Worm (Caenorhabditis elegans) whole organism, L4 larva: ENCODE data around the gene lias-1.
A peak's percentile ranks its signal among the peaks of the same experiment; 100 is the strongest.

Experiments
- F44E2.7 ChIP-seq: fragments of 200-800 bp; sonication (Bioruptor generic); IDR thresholded peaks from 2 replicates; pipeline ENCODE4 v2.1.2; 2022; ENCODE audit warnings: missing genetic modification characterization, missing compliant biosample characterization
- Y48G9A.11 ChIP-seq: fragments of 200-800 bp; sonication (Bioruptor generic); IDR thresholded peaks from 2 replicates; pipeline ENCODE4 v1.3.6; 2022; ENCODE audit warnings: missing genetic modification reagents, missing genetic modification characterization, missing compliant biosample characterization
- ZK337.2 ChIP-seq: fragments of 200-800 bp; sonication (Bioruptor generic); IDR thresholded peaks from 2 replicates; pipeline ENCODE4 v1.3.6; 2022; ENCODE audit warnings: missing genetic modification reagents, missing genetic modification characterization, missing compliant biosample characterization
- aha-1 ChIP-seq: fragments of 150-350 bp; peaks from one replicate; lab custom pipeline; 2014; ENCODE audit warnings: missing biosample characterization, missing genetic modification characterization
- ces-1 ChIP-seq: fragments of 150-350 bp; sonication (generic microtip); optimal IDR thresholded peaks from 4 replicates; lab custom pipeline; 2014; ENCODE audit warnings: missing biosample characterization, missing genetic modification reagents, missing genetic modification characterization
- ctbp-1 ChIP-seq: fragments of 200-800 bp; sonication (Bioruptor generic); IDR thresholded peaks from 2 replicates; pipeline ENCODE4 v1.3.6; 2022; ENCODE audit warnings: missing genetic modification reagents, missing genetic modification characterization, missing compliant biosample characterization
- daf-16 ChIP-seq, 3 experiments: sonication (generic microtip); optimal IDR thresholded peaks; 2 replicates each; lab custom pipeline; 2016 to 2017; ENCODE audit warnings: missing genetic modification characterization in 3 of 3, missing genetic modification reagents in 3 of 3, mild to moderate bottlenecking in 2 of 3, missing compliant biosample characterization in 2 of 3, missing biosample characterization in 1 of 3, moderate library complexity in 1 of 3
- daf-19 ChIP-seq: fragments of 200-800 bp; sonication (Bioruptor generic); conservative IDR thresholded peaks from 2 replicates; pipeline ENCODE4 v1.3.6; 2022; ENCODE audit warnings: missing genetic modification characterization, missing compliant biosample characterization
- daf-8 ChIP-seq: fragments of 200-800 bp; sonication (Bioruptor generic); IDR thresholded peaks from 2 replicates; pipeline ENCODE4 v1.3.6; 2022; ENCODE audit warnings: missing genetic modification characterization, missing compliant biosample characterization
- dmd-6 ChIP-seq: fragments of 200-800 bp; sonication (Bioruptor generic); IDR thresholded peaks from 2 replicates; pipeline ENCODE4 v1.3.6; 2022; ENCODE audit warnings: missing genetic modification reagents, missing genetic modification characterization, missing compliant biosample characterization
- dmd-8 ChIP-seq: fragments of 200-800 bp; sonication (Bioruptor generic); IDR thresholded peaks from 2 replicates; pipeline ENCODE4 v1.3.6; 2022; ENCODE audit warnings: missing genetic modification characterization, missing compliant biosample characterization
- dpl-1 ChIP-seq: fragments of 150-350 bp; optimal IDR thresholded peaks from 2 replicates; lab custom pipeline; 2014; ENCODE audit warnings: missing biosample characterization, missing genetic modification reagents, missing genetic modification characterization
- dve-1 ChIP-seq: sonication (generic microtip); optimal IDR thresholded peaks from 2 replicates; lab custom pipeline; 2017; ENCODE audit warnings: antibody characterized with exemption, mild to moderate bottlenecking, missing genetic modification characterization, missing compliant biosample characterization; ENCODE audit not compliant: insufficient read depth
- fkh-10 ChIP-seq: fragments of 150-350 bp; optimal IDR thresholded peaks from 2 replicates; lab custom pipeline; 2014; ENCODE audit warnings: missing biosample characterization, missing genetic modification reagents, missing genetic modification characterization
- gei-8 ChIP-seq: fragments of 200-800 bp; sonication (Bioruptor generic); optimal IDR thresholded peaks from 2 replicates; lab custom pipeline; 2018; ENCODE audit warnings: mild to moderate bottlenecking, missing genetic modification characterization, missing compliant biosample characterization
- hlh-30 ChIP-seq: sonication (generic microtip); optimal IDR thresholded peaks from 2 replicates; lab custom pipeline; 2017; ENCODE audit warnings: antibody characterized with exemption, mild to moderate bottlenecking, missing genetic modification characterization, missing compliant biosample characterization; ENCODE audit not compliant: insufficient read depth
- jun-1 ChIP-seq: fragments of 150-350 bp; optimal IDR thresholded peaks from 2 replicates; lab custom pipeline; 2014; ENCODE audit warnings: missing biosample characterization, missing genetic modification reagents, missing genetic modification characterization
- lin-29 ChIP-seq: fragments of 200-800 bp; sonication (Bioruptor generic); IDR thresholded peaks from 2 replicates; pipeline ENCODE4 v1.3.6; 2022; ENCODE audit warnings: missing genetic modification reagents, missing genetic modification characterization, missing compliant biosample characterization
- lin-38 ChIP-seq: fragments of 200-800 bp; sonication (Bioruptor generic); IDR thresholded peaks from 2 replicates; pipeline ENCODE4 v1.3.6; 2022; ENCODE audit warnings: missing genetic modification reagents, missing genetic modification characterization, missing compliant biosample characterization
- lin-39 ChIP-seq: fragments of 150-350 bp; optimal IDR thresholded peaks from 2 replicates; lab custom pipeline; 2014; ENCODE audit warnings: missing biosample characterization, missing genetic modification reagents, missing genetic modification characterization
- lsy-2 ChIP-seq, 2 experiments: fragments of 150-350 bp in 1 of 2; sonication (generic microtip) in 1 of 2; optimal IDR thresholded peaks; 2 replicates each; lab custom pipeline; 2014 to 2017; ENCODE audit warnings: missing biosample characterization in 2 of 2, missing genetic modification characterization in 2 of 2
- madf-5 ChIP-seq, 2 experiments: fragments of 200-800 bp; sonication (Bioruptor generic); IDR thresholded peaks; 2 replicates each; pipeline ENCODE4 v1.3.6; 2022; ENCODE audit warnings: missing compliant biosample characterization in 2 of 2, missing genetic modification characterization in 2 of 2
- madf-9 ChIP-seq: fragments of 200-800 bp; sonication (Bioruptor generic); conservative IDR thresholded peaks from 2 replicates; pipeline ENCODE4 v1.3.6; 2022; ENCODE audit warnings: missing genetic modification reagents, missing genetic modification characterization, missing compliant biosample characterization
- mdl-1 ChIP-seq, 2 experiments: fragments of 150-350 bp in 1 of 2; sonication (generic microtip) in 1 of 2; optimal IDR thresholded peaks; 2 replicates each; lab custom pipeline; 2014 to 2017; ENCODE audit warnings: missing biosample characterization in 2 of 2, missing genetic modification characterization in 2 of 2
- mdt-29 ChIP-seq: fragments of 200-800 bp; sonication (Bioruptor generic); IDR thresholded peaks from 2 replicates; pipeline ENCODE4 v1.3.6; 2022; ENCODE audit warnings: missing genetic modification reagents, missing genetic modification characterization, missing compliant biosample characterization
- mep-1 ChIP-seq: fragments of 150-350 bp; sonication (generic microtip); optimal IDR thresholded peaks from 3 replicates; lab custom pipeline; 2014; ENCODE audit warnings: missing biosample characterization, missing genetic modification characterization
- mes-2 ChIP-seq: sonication (generic microtip); optimal IDR thresholded peaks from 2 replicates; lab custom pipeline; 2016; ENCODE audit warnings: missing genotype, mild to moderate bottlenecking, missing genetic modification characterization, missing compliant biosample characterization; ENCODE audit not compliant: poor library complexity, severe bottlenecking
- nhr-28 ChIP-seq: fragments of 150-350 bp; optimal IDR thresholded peaks from 2 replicates; lab custom pipeline; 2014; ENCODE audit warnings: missing biosample characterization, missing genetic modification characterization
- nhr-41 ChIP-seq: fragments of 200-800 bp; sonication (Bioruptor generic); IDR thresholded peaks from 2 replicates; pipeline ENCODE4 v1.3.6; 2022; ENCODE audit warnings: missing genetic modification reagents, missing genetic modification characterization, missing compliant biosample characterization
- nhr-42 ChIP-seq: fragments of 200-800 bp; sonication (Bioruptor generic); IDR thresholded peaks from 2 replicates; pipeline ENCODE4 v1.3.6; 2022; ENCODE audit warnings: missing genetic modification characterization, missing compliant biosample characterization
- nhr-6 ChIP-seq: fragments of 150-350 bp; optimal IDR thresholded peaks from 2 replicates; lab custom pipeline; 2014; ENCODE audit warnings: missing biosample characterization, missing genetic modification characterization
- nhr-76 ChIP-seq: fragments of 150-350 bp; optimal IDR thresholded peaks from 2 replicates; lab custom pipeline; 2014; ENCODE audit warnings: missing biosample characterization, missing genetic modification characterization
- nhr-77 ChIP-seq: fragments of 150-350 bp; optimal IDR thresholded peaks from 2 replicates; lab custom pipeline; 2014; ENCODE audit warnings: missing biosample characterization, missing genetic modification characterization
- pha-4 ChIP-seq, 2 experiments: fragments of 150-350 bp in 1 of 2; fragments of 200-800 bp in 1 of 2; sonication (Bioruptor generic) in 1 of 2; IDR thresholded peaks in 1 of 2; optimal IDR thresholded peaks in 1 of 2; 2 replicates each; pipeline versions ENCODE4 v1.3.6 to Lab custom; 2014 to 2022; ENCODE audit warnings: missing genetic modification characterization in 2 of 2, missing genetic modification reagents in 2 of 2, missing biosample characterization in 1 of 2, missing compliant biosample characterization in 1 of 2
- rbr-2 ChIP-seq: sonication (generic microtip); optimal IDR thresholded peaks from 2 replicates; lab custom pipeline; 2016; ENCODE audit warnings: missing genotype, missing genetic modification characterization, missing compliant biosample characterization
- saeg-2 ChIP-seq: fragments of 200-800 bp; sonication (Bioruptor generic); IDR thresholded peaks from 2 replicates; pipeline ENCODE4 v1.3.6; 2022; ENCODE audit warnings: missing genetic modification reagents, missing genetic modification characterization, missing compliant biosample characterization
- snpc-4 ChIP-seq: fragments of 150-350 bp; optimal IDR thresholded peaks from 2 replicates; lab custom pipeline; 2014; ENCODE audit warnings: missing biosample characterization, missing genetic modification characterization
- spr-3 ChIP-seq: fragments of 200-800 bp; sonication (Bioruptor generic); optimal IDR thresholded peaks from 2 replicates; lab custom pipeline; 2018; ENCODE audit warnings: mild to moderate bottlenecking, missing genetic modification characterization, missing compliant biosample characterization
- tag-97 ChIP-seq: fragments of 200-800 bp; sonication (Bioruptor generic); IDR thresholded peaks from 2 replicates; pipeline ENCODE4 v1.3.6; 2022; ENCODE audit warnings: missing genetic modification characterization, missing compliant biosample characterization
- unc-130 ChIP-seq: sonication (generic microtip); optimal IDR thresholded peaks from 2 replicates; lab custom pipeline; 2016; ENCODE audit warnings: missing genetic modification reagents, missing genetic modification characterization, missing compliant biosample characterization
- unc-62 ChIP-seq, 3 experiments: fragments of 150-350 bp in 1 of 3; sonication (generic microtip); optimal IDR thresholded peaks in 2 of 3; peaks in 1 of 3; 1 replicate in 1 of 3; 2 replicates in 2 of 3; lab custom pipeline; 2014 to 2017; ENCODE audit warnings: missing biosample characterization in 3 of 3, missing genetic modification characterization in 3 of 3, missing genetic modification reagents in 3 of 3, missing genotype in 1 of 3
- zag-1 ChIP-seq: fragments of 150-350 bp; optimal IDR thresholded peaks from 2 replicates; lab custom pipeline; 2014; ENCODE audit warnings: missing biosample characterization, missing genetic modification characterization
- zfp-3 ChIP-seq: fragments of 200-800 bp; sonication (Bioruptor generic); conservative IDR thresholded peaks from 2 replicates; pipeline ENCODE4 v1.3.6; 2022; ENCODE audit warnings: missing genetic modification reagents, missing genetic modification characterization, missing compliant biosample characterization
- zip-11 ChIP-seq: fragments of 200-800 bp; sonication (Bioruptor generic); IDR thresholded peaks from 2 replicates; pipeline ENCODE4 v1.3.6; 2022; ENCODE audit warnings: missing genetic modification characterization, missing compliant biosample characterization
- ztf-11 ChIP-seq: fragments of 150-350 bp; optimal IDR thresholded peaks from 2 replicates; lab custom pipeline; 2014; ENCODE audit warnings: missing biosample characterization, missing genetic modification characterization
- ztf-7 ChIP-seq: fragments of 150-350 bp; optimal IDR thresholded peaks from 2 replicates; lab custom pipeline; 2014; ENCODE audit warnings: missing biosample characterization, missing genetic modification characterization

Gene lias-1

DNA sequence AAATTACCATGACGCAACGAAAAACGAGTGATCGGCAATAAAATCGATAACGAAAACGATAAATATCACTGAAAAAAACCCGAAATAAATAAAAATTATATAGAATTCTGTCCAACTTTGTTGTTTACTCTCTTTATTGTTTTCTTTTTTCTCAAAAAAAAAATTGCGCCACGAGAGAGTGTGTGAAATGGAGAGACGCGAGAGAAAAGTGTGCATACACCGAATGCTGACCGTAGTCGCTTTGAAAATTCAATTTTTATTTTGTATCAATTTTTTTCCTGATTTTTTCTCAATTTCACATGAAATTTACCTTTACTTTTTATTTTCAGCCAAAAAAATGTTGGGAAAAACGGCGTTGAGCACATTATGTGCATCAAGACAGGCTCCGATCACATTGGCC is 5.0 kb upstream of the lias-1 start, which contains the start of the genes M01F1.4 and mrpl-35:
Gene M01F1.4, minus strand, starts transcription at position 126 of the 400 bp plus-strand sequence.
Gene mrpl-35, plus strand, starts transcription at position 330 of the 400 bp plus-strand sequence.
- no peak for TF ChIP-seq daf-8
- TF ChIP-seq dpl-1 (GFP tag; lab: Kevin White, UChicago) = peak; percentile 64
- TF ChIP-seq rbr-2 = peak; percentile 25
- TF ChIP-seq nhr-42 (GFP tag; lab: Robert Waterston, UW) = no peak
- TF ChIP-seq dmd-6 (GFP tag; lab: Robert Waterston, UW) = peak; percentile 27; the same call in 1 of the 2 replicates
- peak; percentile 57 for TF ChIP-seq lin-38 (GFP tag; lab: Robert Waterston, UW)
- no peak for TF ChIP-seq pha-4 (GFP tag; IDR thresholded peaks at IDR 0.05; lab: Robert Waterston, UW)
- TF ChIP-seq pha-4 (tag; optimal IDR thresholded peaks at IDR 0.05; lab: Kevin White, UChicago) = peak; percentile 74
- no peak for TF ChIP-seq nhr-41 (GFP tag; lab: Robert Waterston, UW)
- peak; percentile 85 for TF ChIP-seq aha-1 (tag; lab: Kevin White, UChicago)
- TF ChIP-seq lsy-2 (tag; optimal IDR thresholded peaks at IDR 0.05; lab: Kevin White, UChicago) = peak in 1 of 2 experiments; percentile 97
- TF ChIP-seq daf-16 (GFP tag; optimal IDR thresholded peaks at IDR 0.05; lab: Kevin White, UChicago) = peak in 1 of 2 experiments; percentile 25
- peak; percentile 91 for TF ChIP-seq daf-16 (tag; optimal IDR thresholded peaks at IDR 0.05; lab: Kevin White, UChicago)
- peak; percentile 36 for TF ChIP-seq nhr-6
- TF ChIP-seq unc-130 (GFP tag; lab: Kevin White, UChicago) = peak; percentile 66
- TF ChIP-seq dve-1 = peak; percentile 57
- no peak for TF ChIP-seq nhr-76 (tag; lab: Kevin White, UChicago)
- peak; percentile 72 for TF ChIP-seq mes-2 (tag; lab: Kevin White, UChicago)
- peak; percentile 7 for TF ChIP-seq nhr-28 (tag; lab: Kevin White, UChicago)
- TF ChIP-seq mep-1 (tag; lab: Kevin White, UChicago) = peak; percentile 46
- peak; percentile 36 for TF ChIP-seq hlh-30 (tag; lab: Kevin White, UChicago)
- TF ChIP-seq ztf-7 (tag; lab: Kevin White, UChicago) = peak; percentile 14

DNA sequence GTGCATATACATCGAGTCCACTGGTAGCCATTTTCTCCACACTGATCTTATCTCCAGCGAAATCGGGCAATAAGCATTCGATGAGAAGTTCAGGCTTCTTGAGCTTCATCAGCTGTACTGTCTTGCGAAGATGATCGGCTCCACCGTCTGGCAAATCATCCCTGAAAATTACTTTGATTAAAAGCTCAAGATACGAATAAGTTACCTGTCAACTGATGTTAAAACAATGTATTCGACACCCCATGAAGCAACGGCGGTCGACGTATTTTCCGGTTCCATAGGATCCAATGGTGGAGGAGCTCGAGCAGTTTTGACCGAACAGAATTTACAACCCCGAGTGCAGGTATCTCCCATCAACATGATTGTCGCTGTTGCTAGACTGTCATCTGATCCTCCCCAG is 662 bp downstream of the lias-1 start:
- TF ChIP-seq tag-97 (no peak), unc-62 (GFP tag; optimal IDR thresholded peaks at IDR 0.05 in 1 of 2; lab: Kevin White, UChicago) (no peak), unc-62 (tag; optimal IDR thresholded peaks at IDR 0.05; lab: Kevin White, UChicago) (no peak), zfp-3 (GFP tag; lab: Robert Waterston, UW) (no peak), nhr-77 (tag; lab: Kevin White, UChicago) (no peak), lin-29 (GFP tag; lab: Robert Waterston, UW) (no peak), aha-1 (tag; lab: Kevin White, UChicago) (peak; percentile 90), ces-1 (GFP tag; lab: Kevin White, UChicago) (no peak), jun-1 (no peak), Y48G9A.11 (GFP tag; lab: Robert Waterston, UW) (peak; percentile 30; the same call in 1 of the 2 replicates), F44E2.7 (no peak), saeg-2 (GFP tag; lab: Robert Waterston, UW) (no peak), ztf-11 (tag; lab: Kevin White, UChicago) (no peak)

DNA sequence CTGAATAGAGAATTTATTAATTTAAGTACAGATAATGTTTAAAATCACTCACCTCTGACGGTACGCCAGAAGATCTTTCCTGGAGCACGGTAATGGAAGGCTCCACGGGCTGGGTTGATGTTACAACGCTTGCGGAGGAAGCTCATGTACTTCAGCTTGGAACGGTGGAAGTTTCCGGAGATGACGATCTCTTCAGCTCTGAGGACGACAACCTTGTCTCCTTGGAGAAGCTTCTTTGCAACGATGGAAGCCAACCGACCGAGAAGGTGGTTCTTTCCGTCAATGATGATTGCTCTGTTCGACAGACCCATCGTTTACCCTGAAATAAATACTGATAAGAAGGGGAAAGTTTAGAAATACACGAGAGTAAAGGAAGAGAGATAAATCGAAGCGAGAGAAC is 1.6 kb downstream of the lias-1 start, which contains the start of gene rpl-16:
Gene rpl-16, minus strand, starts transcription at position 319 of the 400 bp plus-strand sequence.
- TF ChIP-seq dmd-8 (GFP tag; lab: Robert Waterston, UW) = no peak
- TF ChIP-seq unc-130 (GFP tag; lab: Kevin White, UChicago) = no peak
- TF ChIP-seq nhr-41 (GFP tag; lab: Robert Waterston, UW) = no peak
- 0 out of 4 replicates have a peak, but pooled peaks of 1 of the 2 experiments have one; percentile 23 for TF ChIP-seq madf-5 (GFP tag; IDR thresholded peaks at IDR 0.05; lab: Robert Waterston, UW)
- no peak for TF ChIP-seq madf-9 (GFP tag; lab: Robert Waterston, UW)
- no peak for TF ChIP-seq mep-1 (tag; lab: Kevin White, UChicago)
- TF ChIP-seq lin-39 (tag; lab: Kevin White, UChicago) = no peak
- no peak for TF ChIP-seq daf-19 (GFP tag; lab: Robert Waterston, UW)
- TF ChIP-seq mdt-29 (GFP tag; lab: Robert Waterston, UW) = no peak
- no peak for TF ChIP-seq dve-1
- TF ChIP-seq snpc-4 = no peak
- TF ChIP-seq zip-11 (GFP tag; lab: Robert Waterston, UW) = no peak
- TF ChIP-seq mdl-1 (tag; optimal IDR thresholded peaks at IDR 0.05; lab: Kevin White, UChicago) = no peak
- TF ChIP-seq fkh-10 (GFP tag; lab: Kevin White, UChicago) = no peak
- TF ChIP-seq lin-29 (GFP tag; lab: Robert Waterston, UW) = no peak
- peak; percentile 63; the same call in 1 of the 2 replicates for TF ChIP-seq ctbp-1 (GFP tag; lab: Robert Waterston, UW)
- no peak for TF ChIP-seq nhr-6
- TF ChIP-seq ZK337.2 (GFP tag; lab: Robert Waterston, UW) = 0 out of 2 replicates have a peak, but pooled peaks have one; percentile 4
- TF ChIP-seq spr-3 (GFP tag; lab: Kevin White, UChicago) = no peak
- TF ChIP-seq lin-38 (GFP tag; lab: Robert Waterston, UW) = no peak
- no peak for TF ChIP-seq gei-8 (GFP tag; lab: Kevin White, UChicago)
- TF ChIP-seq zag-1 (tag; lab: Kevin White, UChicago) = no peak
